Fruit fly (Drosophila melanogaster) whole organism, embryonic: ENCODE data around the gene CG42395.
A peak's percentile ranks its signal among the peaks of the same experiment; 100 is the strongest.

Source experiments
- Adf1 ChIP-seq: fragments of 200-800 bp; sonication (Bioruptor generic); IDR thresholded peaks from 2 replicates; pipeline ENCODE4 v1.3.6; 2022; ENCODE audit warnings: missing biosample characterization, missing genetic modification characterization
- Asciz ChIP-seq: fragments of 200-800 bp; sonication (Bioruptor generic); optimal IDR thresholded peaks from 2 replicates; lab custom pipeline; 2017; ENCODE audit warnings: missing biosample characterization, mild to moderate bottlenecking, missing genetic modification characterization, missing genetic modification reagents
- B-H1 ChIP-seq: fragments of 200-800 bp; sonication (Bioruptor generic); IDR thresholded peaks from 3 replicates; pipeline ENCODE4 v1.3.6; 2022; ENCODE audit warnings: missing biosample characterization, missing genetic modification characterization
- CG10147 ChIP-seq: fragments of 200-800 bp; sonication (Bioruptor generic); optimal IDR thresholded peaks from 2 replicates; lab custom pipeline; 2019; ENCODE audit warnings: missing biosample characterization, mild to moderate bottlenecking, missing genetic modification characterization, moderate library complexity
- CG1024 ChIP-seq: fragments of 200-800 bp; sonication (Bioruptor generic); IDR thresholded peaks from 2 replicates; pipeline ENCODE4 v1.3.6; 2022; ENCODE audit warnings: missing biosample characterization, missing genetic modification characterization
- CG10462 ChIP-seq: fragments of 200-800 bp; sonication (Bioruptor generic); optimal IDR thresholded peaks from 2 replicates; lab custom pipeline; 2016; ENCODE audit warnings: missing biosample characterization, missing genetic modification characterization
- CG10543 ChIP-seq: fragments of 200-800 bp; sonication (Bioruptor generic); optimal IDR thresholded peaks from 3 replicates; lab custom pipeline; 2017; ENCODE audit warnings: missing biosample characterization, mild to moderate bottlenecking, missing genetic modification characterization, moderate library complexity
- CG10959 ChIP-seq: fragments of 200-800 bp; sonication (Bioruptor generic); IDR thresholded peaks from 2 replicates; pipeline ENCODE4 v1.3.6; 2022; ENCODE audit warnings: missing biosample characterization, missing genetic modification characterization
- CG11696 ChIP-seq: fragments of 200-800 bp; sonication (Bioruptor generic); IDR thresholded peaks from 2 replicates; pipeline ENCODE4 v1.3.6; 2022; ENCODE audit warnings: missing biosample characterization, missing genetic modification characterization
- CG12104 ChIP-seq: fragments of 200-800 bp; sonication (Bioruptor generic); optimal IDR thresholded peaks from 3 replicates; lab custom pipeline; 2016; ENCODE audit warnings: missing biosample characterization, missing genetic modification characterization
- CG13424 ChIP-seq: fragments of 200-800 bp; sonication (Bioruptor generic); optimal IDR thresholded peaks from 2 replicates; lab custom pipeline; 2019; ENCODE audit warnings: missing biosample characterization, mild to moderate bottlenecking, missing genetic modification characterization, moderate library complexity
- CG14667 ChIP-seq: fragments of 200-800 bp; sonication (Bioruptor generic); IDR thresholded peaks from 2 replicates; pipeline ENCODE4 v1.3.6; 2022; ENCODE audit warnings: missing biosample characterization, missing genetic modification characterization
- CG17186 ChIP-seq: fragments of 200-800 bp; sonication (Bioruptor generic); optimal IDR thresholded peaks from 3 replicates; lab custom pipeline; 2017; ENCODE audit warnings: missing biosample characterization, missing genetic modification reagents, missing genetic modification characterization
- CG17359 ChIP-seq: fragments of 200-800 bp; sonication (Bioruptor generic); optimal IDR thresholded peaks from 3 replicates; lab custom pipeline; 2018; ENCODE audit warnings: missing biosample characterization, mild to moderate bottlenecking, missing genetic modification characterization, moderate library complexity
- CG1792 ChIP-seq: fragments of 200-800 bp; sonication (Bioruptor generic); optimal IDR thresholded peaks from 2 replicates; lab custom pipeline; 2016; ENCODE audit warnings: missing biosample characterization, missing genetic modification characterization
- CG2120 ChIP-seq: fragments of 200-800 bp; sonication (Bioruptor generic); optimal IDR thresholded peaks from 3 replicates; lab custom pipeline; 2016; ENCODE audit warnings: missing biosample characterization, missing genetic modification characterization
- CG33557 ChIP-seq: fragments of 200-800 bp; sonication (Bioruptor generic); optimal IDR thresholded peaks from 2 replicates; lab custom pipeline; 2019; ENCODE audit warnings: missing biosample characterization, mild to moderate bottlenecking, missing genetic modification characterization, moderate library complexity
- CG4707 ChIP-seq: fragments of 200-800 bp; sonication (Bioruptor generic); optimal IDR thresholded peaks from 2 replicates; lab custom pipeline; 2018; ENCODE audit warnings: missing biosample characterization, mild to moderate bottlenecking, missing genetic modification characterization, moderate library complexity
- CG5953 ChIP-seq: fragments of 200-800 bp; sonication (Bioruptor generic); IDR thresholded peaks from 2 replicates; pipeline ENCODE4 v1.3.6; 2022; ENCODE audit warnings: missing biosample characterization, missing genetic modification characterization
- CG7745 ChIP-seq: fragments of 200-800 bp; sonication (Bioruptor generic); optimal IDR thresholded peaks from 2 replicates; lab custom pipeline; 2018; ENCODE audit warnings: missing biosample characterization, mild to moderate bottlenecking, missing genetic modification characterization, moderate library complexity
- CkIIα-i1 ChIP-seq: fragments of 200-800 bp; sonication (Bioruptor generic); IDR thresholded peaks from 2 replicates; pipeline ENCODE4 v1.3.6; 2022; ENCODE audit warnings: missing biosample characterization, missing genetic modification characterization
- GATAe ChIP-seq: fragments of 200-800 bp; sonication (Bioruptor generic); conservative IDR thresholded peaks from 2 replicates; pipeline ENCODE4 v1.3.6; 2022; ENCODE audit warnings: missing biosample characterization, missing genetic modification characterization
- HHEX ChIP-seq: fragments of 200-800 bp; sonication (Bioruptor generic); optimal IDR thresholded peaks from 3 replicates; lab custom pipeline; 2017; ENCODE audit warnings: missing biosample characterization, mild to moderate bottlenecking, missing genetic modification characterization, missing genetic modification reagents
- HLHmδ ChIP-seq: fragments of 200-800 bp; sonication (Bioruptor generic); optimal IDR thresholded peaks from 2 replicates; lab custom pipeline; 2018; ENCODE audit warnings: missing biosample characterization, mild to moderate bottlenecking, missing genetic modification characterization, moderate library complexity
- Hand ChIP-seq: fragments of 200-800 bp; sonication (Bioruptor generic); optimal IDR thresholded peaks from 2 replicates; lab custom pipeline; 2017; ENCODE audit warnings: mild to moderate bottlenecking, missing biosample characterization, missing genetic modification reagents, missing genetic modification characterization
- Hr78 ChIP-seq, 2 experiments: fragments of 200-800 bp in 1 of 2; fragments of >200 bp in 1 of 2; sonication (Bioruptor generic) in 1 of 2; optimal IDR thresholded peaks; 2 replicates each; lab custom pipeline; 2017 to 2019; ENCODE audit warnings: missing biosample characterization in 2 of 2, missing genetic modification characterization in 2 of 2, mild to moderate bottlenecking in 1 of 2, moderate library complexity in 1 of 2
- Jarid2 ChIP-seq: fragments of 200-800 bp; sonication (Bioruptor generic); optimal IDR thresholded peaks from 3 replicates; lab custom pipeline; 2017; ENCODE audit warnings: mild to moderate bottlenecking, missing biosample characterization, missing genetic modification reagents, missing genetic modification characterization
- NK7.1 ChIP-seq: fragments of 200-800 bp; sonication (Bioruptor generic); optimal IDR thresholded peaks from 3 replicates; lab custom pipeline; 2016; ENCODE audit warnings: missing biosample characterization, missing genetic modification characterization
- Pdp1 ChIP-seq, 2 experiments: fragments of 200-800 bp; sonication (Bioruptor generic); optimal IDR thresholded peaks; 3 replicates each; lab custom pipeline; 2016; ENCODE audit warnings: missing biosample characterization in 2 of 2, missing genetic modification characterization in 2 of 2, mild to moderate bottlenecking in 1 of 2, moderate library complexity in 1 of 2
- Rx ChIP-seq: fragments of 200-800 bp; sonication (Bioruptor generic); IDR thresholded peaks from 2 replicates; pipeline ENCODE4 v1.3.6; 2022; ENCODE audit warnings: missing biosample characterization, missing genetic modification characterization
- Ssrp ChIP-seq: fragments of 200-800 bp; sonication (Bioruptor generic); optimal IDR thresholded peaks from 2 replicates; lab custom pipeline; 2018; ENCODE audit warnings: missing biosample characterization, mild to moderate bottlenecking, missing genetic modification characterization, moderate library complexity
- Tbp ChIP-seq: fragments of >200 bp; optimal IDR thresholded peaks from 2 replicates; lab custom pipeline; 2018; ENCODE audit warnings: missing biosample characterization, missing genetic modification characterization
- Vsx1 ChIP-seq: fragments of 200-800 bp; sonication (Bioruptor generic); optimal IDR thresholded peaks from 2 replicates; lab custom pipeline; 2017; ENCODE audit warnings: missing biosample characterization, mild to moderate bottlenecking, missing genetic modification characterization, missing genetic modification reagents
- bcd ChIP-seq: fragments of 200-800 bp; sonication (Bioruptor generic); optimal IDR thresholded peaks from 2 replicates; lab custom pipeline; 2017; ENCODE audit warnings: missing biosample characterization, mild to moderate bottlenecking, missing genetic modification characterization
- bigmax ChIP-seq: fragments of 200-800 bp; sonication (Bioruptor generic); optimal IDR thresholded peaks from 2 replicates; lab custom pipeline; 2018; ENCODE audit warnings: missing biosample characterization, mild to moderate bottlenecking, missing genetic modification characterization
- chif ChIP-seq, 2 experiments: fragments of 200-800 bp; sonication (Bioruptor generic); optimal IDR thresholded peaks; 3 replicates each; lab custom pipeline; 2016; ENCODE audit warnings: missing biosample characterization in 2 of 2, missing genetic modification characterization in 2 of 2
- croc ChIP-seq: fragments of 200-800 bp; sonication (Bioruptor generic); conservative IDR thresholded peaks from 3 replicates; pipeline ENCODE4 v1.3.6; 2022; ENCODE audit warnings: missing biosample characterization, missing genetic modification characterization
- dmrt99B ChIP-seq: fragments of 200-800 bp; sonication (Bioruptor generic); optimal IDR thresholded peaks from 2 replicates; lab custom pipeline; 2018; ENCODE audit warnings: missing biosample characterization, mild to moderate bottlenecking, missing genetic modification characterization, moderate library complexity
- eve ChIP-seq, 2 experiments: fragments of >200 bp; optimal IDR thresholded peaks; 2 replicates each; lab custom pipeline; 2017; ENCODE audit warnings: missing biosample characterization in 2 of 2, missing genetic modification characterization in 2 of 2
- her ChIP-seq: fragments of 200-800 bp; sonication (Bioruptor generic); optimal IDR thresholded peaks from 2 replicates; lab custom pipeline; 2016; ENCODE audit warnings: missing biosample characterization, missing genetic modification characterization
- jing ChIP-seq: fragments of 200-800 bp; sonication (Bioruptor generic); optimal IDR thresholded peaks from 2 replicates; lab custom pipeline; 2018; ENCODE audit warnings: missing biosample characterization, mild to moderate bottlenecking, missing genetic modification characterization
- ken ChIP-seq: fragments of 200-800 bp; sonication (Bioruptor generic); IDR thresholded peaks from 3 replicates; pipeline ENCODE4 v1.3.6; 2022; ENCODE audit warnings: missing biosample characterization, missing genetic modification characterization
- nau ChIP-seq: fragments of 200-800 bp; sonication (Bioruptor generic); optimal IDR thresholded peaks from 3 replicates; lab custom pipeline; 2017; ENCODE audit warnings: missing biosample characterization, mild to moderate bottlenecking, missing genetic modification characterization, missing genetic modification reagents
- phol ChIP-seq: fragments of 200-800 bp; sonication (Bioruptor generic); optimal IDR thresholded peaks from 3 replicates; lab custom pipeline; 2018; ENCODE audit warnings: missing biosample characterization, mild to moderate bottlenecking, missing genetic modification characterization, moderate library complexity
- prd ChIP-seq, 3 experiments: fragments of >200 bp in 2 of 3; fragments of 200-800 bp in 1 of 3; sonication (Bioruptor generic) in 1 of 3; optimal IDR thresholded peaks in 2 of 3; IDR thresholded peaks in 1 of 3; 2 replicates in 2 of 3; 3 replicates in 1 of 3; pipeline versions ENCODE4 v1.3.6 to Lab custom; 2017 to 2022; ENCODE audit warnings: missing biosample characterization in 1 of 3, missing genetic modification characterization in 1 of 3
- row ChIP-seq: fragments of 200-800 bp; sonication (Bioruptor generic); IDR thresholded peaks from 3 replicates; pipeline ENCODE4 v1.3.6; 2022; ENCODE audit warnings: missing biosample characterization, missing genetic modification characterization
- sna ChIP-seq: fragments of 200-800 bp; sonication (Bioruptor generic); IDR thresholded peaks from 2 replicates; pipeline ENCODE4 v1.3.6; 2022; ENCODE audit warnings: missing biosample characterization, missing genetic modification characterization; ENCODE audit not compliant: partially characterized antibody
- tap ChIP-seq: fragments of 200-800 bp; optimal IDR thresholded peaks from 3 replicates; lab custom pipeline; 2019; ENCODE audit warnings: missing biosample characterization, mild to moderate bottlenecking, missing genetic modification characterization, moderate library complexity
- unpg ChIP-seq: fragments of 200-800 bp; sonication (Bioruptor generic); optimal IDR thresholded peaks from 3 replicates; lab custom pipeline; 2018; ENCODE audit warnings: missing biosample characterization, mild to moderate bottlenecking, missing genetic modification characterization, moderate library complexity

Gene CG42395

DNA sequence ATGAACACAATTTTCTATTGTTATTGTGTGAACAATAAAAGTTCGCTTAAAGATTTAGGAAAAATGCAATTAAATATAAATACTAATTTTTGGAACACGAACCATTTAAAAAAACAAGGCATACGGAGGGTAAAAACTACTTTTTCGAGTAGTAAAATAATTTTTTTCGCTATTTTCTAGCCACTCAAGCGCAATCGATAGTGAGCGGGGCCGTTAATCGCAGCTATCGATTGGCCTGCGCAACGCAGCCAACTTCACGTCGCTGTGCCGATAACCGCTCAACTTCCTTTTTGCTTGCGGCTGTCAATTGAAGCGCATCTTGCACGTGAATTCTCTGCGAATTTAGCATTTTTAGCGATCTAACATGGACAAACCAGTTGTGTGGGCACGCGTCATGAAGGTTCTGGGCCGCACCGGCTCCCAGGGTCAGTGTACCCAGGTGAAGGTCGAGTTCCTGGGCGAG, 21.7 kb downstream of the CG42395 start, which contains the start of gene RpS28b (continued):
- TF ChIP-seq Rx (GFP tag; lab: Robert Waterston, UW) (peak; percentile 95), Ssrp (tag; lab: Kevin White, UChicago) (peak; percentile 51), bcd (GFP tag; lab: Kevin White, UChicago) (peak; percentile 95), NK7.1 (GFP tag; lab: Kevin White, UChicago) (peak; percentile 92), CG5953 (GFP tag; lab: Robert Waterston, UW) (peak; percentile 95), sna (GFP tag; lab: Robert Waterston, UW) (peak; percentile 14; the same call in 1 of the 2 replicates), CG13424 (tag; lab: Kevin White, UChicago) (peak; percentile 40), CG1792 (peak; percentile 87), eve (GFP tag; optimal IDR thresholded peaks at IDR 0.05; lab: Kevin White, UChicago) (no peak), unpg (GFP tag; lab: Kevin White, UChicago) (peak; percentile 72), CG10147 (GFP tag; lab: Kevin White, UChicago) (peak; percentile 68), nau (GFP tag; lab: Kevin White, UChicago) (peak; percentile 90), Hr78 (GFP tag; optimal IDR thresholded peaks at IDR 0.05; lab: Kevin White, UChicago) (no peak), CG14667 (GFP tag; lab: Robert Waterston, UW) (peak; percentile 85), Hand (GFP tag; lab: Kevin White, UChicago) (peak; percentile 76), Pdp1 (GFP tag; optimal IDR thresholded peaks at IDR 0.05; lab: Kevin White, UChicago) (peak; percentile 72 to 74), phol (tag; lab: Kevin White, UChicago) (peak; percentile 72), croc (GFP tag; lab: Robert Waterston, UW) (peak; percentile 76), CG12104 (GFP tag; lab: Kevin White, UChicago) (peak; percentile 76), Adf1 (peak; percentile 55), CG2120 (peak; percentile 62), CG10462 (GFP tag; lab: Kevin White, UChicago) (no peak), CG10959 (GFP tag; lab: Robert Waterston, UW) (peak; percentile 89), Vsx1 (peak; percentile 89), CG7745 (tag; lab: Kevin White, UChicago) (no peak), Tbp (no peak), CG10543 (GFP tag; lab: Kevin White, UChicago) (peak; percentile 95), chif (GFP tag; optimal IDR thresholded peaks at IDR 0.05; lab: Kevin White, UChicago) (peak; percentile 68 to 85), HHEX (peak; percentile 95), tap (tag; lab: Kevin White, UChicago) (peak; percentile 62), Asciz (GFP tag; lab: Kevin White, UChicago) (peak; percentile 86), row (peak; percentile 87), dmrt99B (tag; lab: Kevin White, UChicago) (no peak), CkIIα-i1 (GFP tag; lab: Robert Waterston, UW) (no peak), bigmax (peak; percentile 72), jing (GFP tag; lab: Kevin White, UChicago) (peak; percentile 66), CG17359 (tag; lab: Kevin White, UChicago) (peak; percentile 88), HLHmδ (GFP tag; lab: Kevin White, UChicago) (peak; percentile 100), Jarid2 (peak; percentile 80), CG4707 (GFP tag; lab: Kevin White, UChicago) (peak; percentile 90), ken (peak; percentile 94), CG17186 (peak; percentile 92), B-H1 (GFP tag; lab: Robert Waterston, UW) (peak; percentile 84; the same call in 2 of the 3 replicates), GATAe (GFP tag; lab: Robert Waterston, UW) (peak; percentile 74), prd (optimal IDR thresholded peaks at IDR 0.05; lab: Kevin White, UChicago) (no peak), prd (GFP tag; IDR thresholded peaks at IDR 0.05; lab: Robert Waterston, UW) (peak; percentile 81), CG33557 (peak; percentile 80), CG11696 (peak; percentile 77), CG1024 (GFP tag; lab: Robert Waterston, UW) (peak; percentile 92), her (GFP tag; lab: Kevin White, UChicago) (peak; percentile 91)
